Fruit fly (Drosophila melanogaster) S2 (cell line): Measurements from ENCODE around the gene Hecw.

ENCODE experiments used
- CG8478 ChIP-seq: fragments of >200 bp; optimal IDR thresholded peaks from 2 replicates; lab custom pipeline; 2018
- CTCF ChIP-seq, 2 experiments: fragments of >200 bp; optimal IDR thresholded peaks; 2 replicates each; lab custom pipeline; 2018

- no peak for TF ChIP-seq CG8478 (lab: Kevin White, UChicago)
- no peak for TF ChIP-seq CTCF (optimal IDR thresholded peaks at IDR 0.05; lab: Kevin White, UChicago)
Observed at dm6 chrX:9661491-9661890, 52.7 kb downstream of the Hecw start.
